Worm (Caenorhabditis elegans) whole organism, L1 larva: ENCODE results near the gene sulp-5.

Source experiments
- C16A3.4 ChIP-seq: fragments of 150-350 bp; optimal IDR thresholded peaks from 2 replicates; lab custom pipeline; 2014; ENCODE audit warnings: missing biosample characterization, missing genetic modification characterization
- C34B4.2 ChIP-seq: sonication (generic microtip); optimal IDR thresholded peaks from 2 replicates; lab custom pipeline; 2017; ENCODE audit warnings: mild to moderate bottlenecking, missing genetic modification characterization, missing compliant biosample characterization
- Y116A8C.19 ChIP-seq: sonication (generic microtip); optimal IDR thresholded peaks from 2 replicates; lab custom pipeline; 2016; ENCODE audit warnings: missing compliant biosample characterization, missing genetic modification characterization, borderline replicate concordance
- alr-1 ChIP-seq: fragments of 200-800 bp; sonication (Bioruptor generic); optimal IDR thresholded peaks from 2 replicates; lab custom pipeline; 2018; ENCODE audit warnings: borderline replicate concordance, mild to moderate bottlenecking, missing genetic modification characterization, missing compliant biosample characterization
- aly-2 ChIP-seq: fragments of 150-350 bp; optimal IDR thresholded peaks from 2 replicates; lab custom pipeline; 2014; ENCODE audit warnings: missing biosample characterization, missing genetic modification characterization
- ama-1 ChIP-seq: fragments of 150-350 bp; optimal IDR thresholded peaks from 2 replicates; lab custom pipeline; 2014
- blmp-1 ChIP-seq: fragments of 150-350 bp; optimal IDR thresholded peaks from 2 replicates; lab custom pipeline; 2014; ENCODE audit warnings: missing biosample characterization, missing genetic modification characterization
- ceh-63 ChIP-seq: fragments of 200-800 bp; sonication (Bioruptor generic); optimal IDR thresholded peaks from 2 replicates; lab custom pipeline; 2018; ENCODE audit warnings: mild to moderate bottlenecking, missing genetic modification characterization, missing compliant biosample characterization
- ceh-8 ChIP-seq: fragments of 200-800 bp; sonication (Bioruptor generic); optimal IDR thresholded peaks from 2 replicates; lab custom pipeline; 2018; ENCODE audit warnings: mild to moderate bottlenecking, missing genetic modification characterization, moderate library complexity, missing compliant biosample characterization
- ceh-88 ChIP-seq: fragments of 200-800 bp; sonication (Bioruptor generic); IDR thresholded peaks from 2 replicates; pipeline ENCODE4 v1.3.6; 2022; ENCODE audit warnings: missing genetic modification characterization, missing compliant biosample characterization
- ceh-90 ChIP-seq: sonication (generic microtip); optimal IDR thresholded peaks from 2 replicates; lab custom pipeline; 2016; ENCODE audit warnings: missing genetic modification characterization, missing compliant biosample characterization
- dpl-1 ChIP-seq, 3 experiments: fragments of 150-350 bp in 2 of 3; sonication (generic microtip) in 1 of 3; optimal IDR thresholded peaks; 2 replicates each; lab custom pipeline; 2014 to 2017; ENCODE audit warnings: missing biosample characterization in 3 of 3, missing genetic modification characterization in 3 of 3, missing genetic modification reagents in 3 of 3
- efl-1 ChIP-seq, 4 experiments: fragments of 150-350 bp; optimal IDR thresholded peaks in 3 of 4; peaks in 1 of 4; 1 replicate in 1 of 4; 2 replicates in 3 of 4; lab custom pipeline; 2014; ENCODE audit warnings: missing biosample characterization in 2 of 4, missing genetic modification characterization in 2 of 4, missing genetic modification reagents in 2 of 4
- efl-3 ChIP-seq: fragments of 200-800 bp; sonication (Bioruptor generic); optimal IDR thresholded peaks from 2 replicates; lab custom pipeline; 2018; ENCODE audit warnings: mild to moderate bottlenecking, missing genetic modification characterization, missing compliant biosample characterization
- egl-13 ChIP-seq: sonication (generic microtip); optimal IDR thresholded peaks from 2 replicates; lab custom pipeline; 2016; ENCODE audit warnings: missing genotype, missing genetic modification reagents, missing genetic modification characterization, missing compliant biosample characterization
- elt-2 ChIP-seq: sonication (generic microtip); optimal IDR thresholded peaks from 2 replicates; lab custom pipeline; 2016; ENCODE audit warnings: missing genetic modification characterization, mild to moderate bottlenecking, inconsistent platforms, missing compliant biosample characterization, missing genetic modification reagents
- elt-3 ChIP-seq, 6 experiments: fragments of 150-350 bp in 1 of 6; sonication (generic microtip); optimal IDR thresholded peaks; 2 replicates each; lab custom pipeline; 2017 to 2018; ENCODE audit warnings: missing biosample characterization in 6 of 6, missing genetic modification characterization in 6 of 6, inconsistent platforms in 1 of 6
- fkh-8 ChIP-seq: sonication (generic microtip); optimal IDR thresholded peaks from 2 replicates; lab custom pipeline; 2016; ENCODE audit warnings: mild to moderate bottlenecking, missing genetic modification characterization, missing compliant biosample characterization
- fos-1 ChIP-seq: fragments of 150-350 bp; optimal IDR thresholded peaks from 2 replicates; lab custom pipeline; 2014; ENCODE audit warnings: missing biosample characterization, missing genetic modification characterization
- grh-1 ChIP-seq: fragments of 200-800 bp; sonication (Bioruptor generic); IDR thresholded peaks from 2 replicates; pipeline ENCODE4 v1.3.6; 2022; ENCODE audit warnings: missing genetic modification reagents, missing genetic modification characterization, missing compliant biosample characterization
- hlh-17 ChIP-seq: fragments of 200-800 bp; sonication (Bioruptor generic); optimal IDR thresholded peaks from 2 replicates; lab custom pipeline; 2018; ENCODE audit warnings: missing genetic modification characterization, mild to moderate bottlenecking, missing compliant biosample characterization, moderate library complexity, borderline replicate concordance
- hlh-4 ChIP-seq: sonication (generic microtip); optimal IDR thresholded peaks from 2 replicates; lab custom pipeline; 2016; ENCODE audit warnings: mild to moderate bottlenecking, missing genetic modification characterization, missing compliant biosample characterization
- hpl-2 ChIP-seq: fragments of 150-350 bp; optimal IDR thresholded peaks from 2 replicates; lab custom pipeline; 2014; ENCODE audit warnings: missing biosample characterization, missing genetic modification reagents, missing genetic modification characterization
- lin-13 ChIP-seq: fragments of 150-350 bp; optimal IDR thresholded peaks from 2 replicates; lab custom pipeline; 2014; ENCODE audit warnings: missing biosample characterization, missing genetic modification reagents, missing genetic modification characterization
- lin-14 ChIP-seq: fragments of 200-800 bp; sonication (Bioruptor generic); optimal IDR thresholded peaks from 2 replicates; lab custom pipeline; 2018; ENCODE audit warnings: mild to moderate bottlenecking, missing genetic modification characterization, moderate library complexity, missing compliant biosample characterization
- lin-15B ChIP-seq: fragments of 150-350 bp; sonication (generic microtip); optimal IDR thresholded peaks from 3 replicates; lab custom pipeline; 2014; ENCODE audit warnings: missing biosample characterization, missing genetic modification characterization
- lin-35 ChIP-seq, 2 experiments: fragments of 150-350 bp; optimal IDR thresholded peaks; 2 replicates each; lab custom pipeline; 2014; ENCODE audit warnings: missing biosample characterization in 2 of 2, missing genetic modification characterization in 2 of 2, missing genetic modification reagents in 2 of 2
- lsy-2 ChIP-seq, 2 experiments: fragments of 150-350 bp; optimal IDR thresholded peaks; 2 replicates each; lab custom pipeline; 2014; ENCODE audit warnings: missing biosample characterization in 2 of 2, missing genetic modification characterization in 2 of 2
- mab-9 ChIP-seq: fragments of 200-800 bp; sonication (Bioruptor generic); IDR thresholded peaks from 2 replicates; pipeline ENCODE4 v1.3.6; 2022; ENCODE audit warnings: missing genetic modification reagents, missing genetic modification characterization, missing compliant biosample characterization
- mdl-1 ChIP-seq, 2 experiments: fragments of 150-350 bp; optimal IDR thresholded peaks; 2 replicates each; lab custom pipeline; 2014 to 2017; ENCODE audit warnings: missing biosample characterization in 2 of 2, missing genetic modification characterization in 2 of 2, inconsistent platforms in 1 of 2
- mef-2 ChIP-seq: fragments of 150-350 bp; optimal IDR thresholded peaks from 2 replicates; lab custom pipeline; 2014; ENCODE audit warnings: missing biosample characterization, missing genetic modification characterization
- nhr-11 ChIP-seq: fragments of 150-350 bp; optimal IDR thresholded peaks from 2 replicates; lab custom pipeline; 2014; ENCODE audit warnings: missing biosample characterization, missing genetic modification characterization
- nhr-12 ChIP-seq: sonication (generic microtip); optimal IDR thresholded peaks from 2 replicates; lab custom pipeline; 2017; ENCODE audit warnings: missing biosample characterization, missing genetic modification characterization
- nhr-19 ChIP-seq: fragments of 200-800 bp; sonication (Bioruptor generic); conservative IDR thresholded peaks from 2 replicates; pipeline ENCODE4 v1.3.6; 2022; ENCODE audit warnings: missing genetic modification characterization, missing compliant biosample characterization
- nhr-20 ChIP-seq: sonication (generic microtip); optimal IDR thresholded peaks from 2 replicates; lab custom pipeline; 2016; ENCODE audit warnings: mild to moderate bottlenecking, missing genetic modification characterization, missing compliant biosample characterization
- nhr-28 ChIP-seq: fragments of 150-350 bp; optimal IDR thresholded peaks from 2 replicates; lab custom pipeline; 2014; ENCODE audit warnings: missing biosample characterization, missing genetic modification characterization
- nhr-71 ChIP-seq: sonication (generic microtip); optimal IDR thresholded peaks from 2 replicates; lab custom pipeline; 2016; ENCODE audit warnings: mild to moderate bottlenecking, missing genetic modification characterization, moderate library complexity, missing compliant biosample characterization
- nhr-76 ChIP-seq: sonication (generic microtip); optimal IDR thresholded peaks from 2 replicates; lab custom pipeline; 2017; ENCODE audit warnings: missing biosample characterization, missing genetic modification characterization
- nhr-85 ChIP-seq: sonication (generic microtip); peaks from one replicate; lab custom pipeline; 2016; ENCODE audit warnings: missing genetic modification characterization, inconsistent platforms, missing compliant biosample characterization
- pax-3 ChIP-seq: fragments of 200-800 bp; sonication (Bioruptor generic); optimal IDR thresholded peaks from 2 replicates; lab custom pipeline; 2018; ENCODE audit warnings: mild to moderate bottlenecking, missing genetic modification characterization, moderate library complexity, missing compliant biosample characterization
- rnt-1 ChIP-seq: sonication (generic microtip); optimal IDR thresholded peaks from 2 replicates; lab custom pipeline; 2016; ENCODE audit warnings: mild to moderate bottlenecking, missing genetic modification characterization, moderate library complexity, missing compliant biosample characterization
- snpc-4 ChIP-seq: fragments of 150-350 bp; optimal IDR thresholded peaks from 2 replicates; lab custom pipeline; 2014; ENCODE audit warnings: missing biosample characterization, missing genetic modification characterization
- snu-23 ChIP-seq: sonication (generic microtip); optimal IDR thresholded peaks from 2 replicates; lab custom pipeline; 2016; ENCODE audit warnings: missing genetic modification characterization, missing compliant biosample characterization
- sox-4 ChIP-seq: sonication (generic microtip); optimal IDR thresholded peaks from 2 replicates; lab custom pipeline; 2016; ENCODE audit warnings: missing genetic modification characterization, missing compliant biosample characterization
- swsn-7 ChIP-seq: sonication (generic microtip); optimal IDR thresholded peaks from 2 replicates; lab custom pipeline; 2016; ENCODE audit warnings: missing genetic modification characterization, missing compliant biosample characterization
- tlp-1 ChIP-seq: fragments of 150-350 bp; optimal IDR thresholded peaks from 2 replicates; lab custom pipeline; 2014; ENCODE audit warnings: missing biosample characterization, missing genetic modification characterization
- unc-130 ChIP-seq: fragments of 150-350 bp; optimal IDR thresholded peaks from 2 replicates; lab custom pipeline; 2017; ENCODE audit warnings: missing biosample characterization, missing genetic modification characterization, inconsistent platforms
- unc-62 ChIP-seq: fragments of 150-350 bp; optimal IDR thresholded peaks from 2 replicates; lab custom pipeline; 2014; ENCODE audit warnings: missing biosample characterization, missing genetic modification reagents, missing genetic modification characterization
- zag-1 ChIP-seq: fragments of 150-350 bp; optimal IDR thresholded peaks from 2 replicates; lab custom pipeline; 2014; ENCODE audit warnings: missing biosample characterization, missing genetic modification characterization
- zip-4 ChIP-seq: fragments of 200-800 bp; sonication (Bioruptor generic); optimal IDR thresholded peaks from 2 replicates; lab custom pipeline; 2018; ENCODE audit warnings: mild to moderate bottlenecking, missing genetic modification characterization, moderate library complexity, missing compliant biosample characterization
- ztf-11 ChIP-seq, 2 experiments: sonication (generic microtip); optimal IDR thresholded peaks; 2 replicates each; lab custom pipeline; 2016 to 2017; ENCODE audit warnings: missing genetic modification characterization in 2 of 2, missing biosample characterization in 1 of 2, missing compliant biosample characterization in 1 of 2

Gene sulp-5

DNA sequence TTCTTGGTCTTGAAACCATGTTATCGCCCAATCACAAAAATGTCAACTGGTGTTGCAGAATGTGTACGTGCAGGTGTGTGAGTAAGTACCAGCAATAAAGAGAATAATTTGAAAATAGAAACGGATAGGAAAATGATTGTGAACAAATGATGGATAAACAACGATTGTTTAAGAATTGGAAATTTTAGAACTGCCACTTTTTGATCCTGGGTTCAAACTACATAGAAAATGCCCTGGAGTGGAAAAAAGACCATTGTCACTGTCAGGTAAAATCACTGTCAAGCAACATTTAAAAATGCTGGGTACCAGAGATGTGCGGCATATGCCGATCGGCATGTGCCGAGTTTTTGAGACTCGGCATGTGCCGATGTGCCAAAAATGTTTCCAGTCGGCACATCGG lies 3.4 kb downstream of the sulp-5 start:
- no peak for TF ChIP-seq pax-3
- peak in 2 of 6 experiments; percentile 22 to 36 for TF ChIP-seq elt-3 (tag; optimal IDR thresholded peaks at IDR 0.05; lab: Kevin White, UChicago)
- peak in 1 of 2 experiments; percentile 6 for TF ChIP-seq lin-35 (GFP tag; optimal IDR thresholded peaks at IDR 0.05; lab: Kevin White, UChicago)
- TF ChIP-seq nhr-71 (tag; lab: Kevin White, UChicago): peak; percentile 46
- TF ChIP-seq lsy-2 (tag; optimal IDR thresholded peaks at IDR 0.05; lab: Kevin White, UChicago): peak in 1 of 2 experiments; percentile 15
- peak; percentile 9 for TF ChIP-seq nhr-20 (tag; lab: Kevin White, UChicago)
- peak; percentile 35 for TF ChIP-seq snu-23
- TF ChIP-seq lin-15B (tag; lab: Kevin White, UChicago): no peak
- peak; percentile 8 for TF ChIP-seq blmp-1
- TF ChIP-seq lin-14: peak; percentile 49
- peak; percentile 69 for TF ChIP-seq nhr-85 (tag; lab: Kevin White, UChicago)
- TF ChIP-seq efl-1 (optimal IDR thresholded peaks at IDR 0.05; lab: Kevin White, UChicago): no peak
- no peak for TF ChIP-seq efl-1 (GFP tag; optimal IDR thresholded peaks at IDR 0.05 in 1 of 2; lab: Kevin White, UChicago)
- TF ChIP-seq grh-1: 0 out of 2 replicates have a peak, but pooled peaks have one; percentile 29
- no peak for TF ChIP-seq dpl-1 (GFP tag; optimal IDR thresholded peaks at IDR 0.05; lab: Kevin White, UChicago)
- TF ChIP-seq nhr-19 (GFP tag; lab: Robert Waterston, UW): peak; percentile 33; the same call in 1 of the 2 replicates
- no peak for TF ChIP-seq hpl-2
- no peak for TF ChIP-seq unc-130 (tag; lab: Kevin White, UChicago)
- TF ChIP-seq, all 84 proteins: peak for 11

DNA sequence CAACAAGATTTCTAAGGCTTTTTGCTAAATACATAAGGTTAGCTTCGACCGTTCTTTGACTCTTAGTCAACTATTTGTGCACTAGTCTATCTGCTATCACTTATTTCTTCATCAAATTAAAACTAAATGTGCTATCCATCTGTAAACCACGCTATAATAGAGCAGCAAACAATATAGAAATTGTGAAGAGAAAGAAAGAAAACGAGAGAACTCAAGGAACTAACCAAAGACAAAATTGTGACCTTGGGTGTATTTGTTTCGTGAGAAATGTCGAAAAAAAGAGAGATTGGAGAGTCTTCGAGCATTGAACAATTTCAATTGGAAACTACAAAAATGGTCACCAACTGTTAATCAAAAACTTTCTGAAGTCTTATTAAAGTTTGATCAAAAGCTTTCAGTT lies 5.3 kb downstream of the sulp-5 start:
- no peak for TF ChIP-seq egl-13
- TF ChIP-seq hlh-4 (tag; lab: Kevin White, UChicago): no peak
- TF ChIP-seq ceh-63 (GFP tag; lab: Kevin White, UChicago): no peak
- no peak for TF ChIP-seq ztf-11 (tag; optimal IDR thresholded peaks at IDR 0.05; lab: Kevin White, UChicago)
- TF ChIP-seq blmp-1: no peak
- no peak for TF ChIP-seq alr-1 (tag; lab: Kevin White, UChicago)
- TF ChIP-seq nhr-85 (tag; lab: Kevin White, UChicago): peak; percentile 42
- TF ChIP-seq unc-62: no peak
- no peak for TF ChIP-seq mef-2
- TF ChIP-seq aly-2 (tag; lab: Kevin White, UChicago): no peak
- no peak for TF ChIP-seq nhr-11 (tag; lab: Kevin White, UChicago)
- TF ChIP-seq ama-1 (lab: Kevin White, UChicago): no peak
- TF ChIP-seq unc-130 (tag; lab: Kevin White, UChicago): no peak
- no peak for TF ChIP-seq mab-9 (GFP tag; lab: Robert Waterston, UW)
- no peak for TF ChIP-seq sox-4
- no peak for TF ChIP-seq lin-15B (tag; lab: Kevin White, UChicago)
- TF ChIP-seq tlp-1 (tag; lab: Kevin White, UChicago): no peak
- TF ChIP-seq elt-2 (tag; lab: Kevin White, UChicago): no peak
- no peak for TF ChIP-seq hpl-2
- TF ChIP-seq nhr-76 (tag; lab: Kevin White, UChicago): no peak
- no peak for TF ChIP-seq nhr-28 (tag; lab: Kevin White, UChicago)
- TF ChIP-seq zip-4 (GFP tag; lab: Kevin White, UChicago): no peak
- TF ChIP-seq grh-1: no peak
- no peak for TF ChIP-seq C34B4.2 (tag; lab: Kevin White, UChicago)
- peak in 1 of 2 experiments; percentile 0 for TF ChIP-seq mdl-1 (tag; optimal IDR thresholded peaks at IDR 0.05; lab: Kevin White, UChicago)
- no peak for TF ChIP-seq snpc-4 (tag; lab: Kevin White, UChicago)
- TF ChIP-seq fos-1 (tag; lab: Kevin White, UChicago): no peak
- TF ChIP-seq hlh-17 (GFP tag; lab: Kevin White, UChicago): no peak
- TF ChIP-seq fkh-8: no peak
- TF ChIP-seq lin-13 (GFP tag; lab: Kevin White, UChicago): no peak
- no peak for TF ChIP-seq ceh-8 (GFP tag; lab: Kevin White, UChicago)
- peak; percentile 2 for TF ChIP-seq C16A3.4
- TF ChIP-seq lin-35 (GFP tag; optimal IDR thresholded peaks at IDR 0.05; lab: Kevin White, UChicago): peak in 1 of 2 experiments; percentile 11
- TF ChIP-seq swsn-7 (tag; lab: Kevin White, UChicago): no peak
- TF ChIP-seq nhr-12 (tag; lab: Kevin White, UChicago): no peak
- peak; percentile 5 for TF ChIP-seq rnt-1
- no peak for TF ChIP-seq ceh-90 (tag; lab: Kevin White, UChicago)
- no peak for TF ChIP-seq efl-3
- TF ChIP-seq ceh-88 (GFP tag; lab: Robert Waterston, UW): no peak
- TF ChIP-seq Y116A8C.19 (tag; lab: Kevin White, UChicago): no peak
- TF ChIP-seq zag-1 (tag; lab: Kevin White, UChicago): no peak
